Fruit fly (Drosophila melanogaster) whole organism, embryonic: Measurements from ENCODE around the gene comm.

Experiments
- CG10979 ChIP-seq: fragments of 200-800 bp; sonication (Bioruptor generic); optimal IDR thresholded peaks from 2 replicates; lab custom pipeline; 2018; ENCODE audit warnings: missing biosample characterization, mild to moderate bottlenecking, missing genetic modification characterization, moderate library complexity
- CG11723 ChIP-seq: fragments of 200-800 bp; sonication (Bioruptor generic); optimal IDR thresholded peaks from 2 replicates; lab custom pipeline; 2017; ENCODE audit warnings: missing biosample characterization, mild to moderate bottlenecking, missing genetic modification characterization
- CG12071 ChIP-seq: fragments of 200-800 bp; sonication (Bioruptor generic); optimal IDR thresholded peaks from 3 replicates; lab custom pipeline; 2018; ENCODE audit warnings: missing biosample characterization, mild to moderate bottlenecking, missing genetic modification characterization
- CG12659 ChIP-seq: fragments of 200-800 bp; sonication (Bioruptor generic); optimal IDR thresholded peaks from 3 replicates; lab custom pipeline; 2017; ENCODE audit warnings: mild to moderate bottlenecking, missing biosample characterization, missing genetic modification reagents, missing genetic modification characterization
- CG12769 ChIP-seq: fragments of 200-800 bp; sonication (Bioruptor generic); optimal IDR thresholded peaks from 2 replicates; lab custom pipeline; 2019; ENCODE audit warnings: missing biosample characterization, mild to moderate bottlenecking, missing genetic modification characterization, moderate library complexity
- CG14667 ChIP-seq: fragments of 200-800 bp; sonication (Bioruptor generic); IDR thresholded peaks from 2 replicates; pipeline ENCODE4 v1.3.6; 2022; ENCODE audit warnings: missing biosample characterization, missing genetic modification characterization
- CG15514 ChIP-seq: fragments of 200-800 bp; sonication (Bioruptor generic); optimal IDR thresholded peaks from 3 replicates; lab custom pipeline; 2017; ENCODE audit warnings: missing biosample characterization, missing genetic modification characterization, mild to moderate bottlenecking, moderate library complexity, missing genetic modification reagents
- CG15601 ChIP-seq: fragments of 200-800 bp; sonication (Bioruptor generic); optimal IDR thresholded peaks from 3 replicates; lab custom pipeline; 2019; ENCODE audit warnings: missing biosample characterization, mild to moderate bottlenecking, missing genetic modification characterization, moderate library complexity
- CG17359 ChIP-seq: fragments of 200-800 bp; sonication (Bioruptor generic); optimal IDR thresholded peaks from 3 replicates; lab custom pipeline; 2018; ENCODE audit warnings: missing biosample characterization, mild to moderate bottlenecking, missing genetic modification characterization, moderate library complexity
- CG4424 ChIP-seq: fragments of 200-800 bp; sonication (Bioruptor generic); optimal IDR thresholded peaks from 3 replicates; lab custom pipeline; 2016; ENCODE audit warnings: missing biosample characterization, missing genetic modification characterization
- CG4707 ChIP-seq: fragments of 200-800 bp; sonication (Bioruptor generic); optimal IDR thresholded peaks from 2 replicates; lab custom pipeline; 2018; ENCODE audit warnings: missing biosample characterization, mild to moderate bottlenecking, missing genetic modification characterization, moderate library complexity
- CG5953 ChIP-seq: fragments of 200-800 bp; sonication (Bioruptor generic); IDR thresholded peaks from 2 replicates; pipeline ENCODE4 v1.3.6; 2022; ENCODE audit warnings: missing biosample characterization, missing genetic modification characterization
- CG9437 ChIP-seq: fragments of 200-800 bp; sonication (Bioruptor generic); optimal IDR thresholded peaks from 2 replicates; lab custom pipeline; 2018; ENCODE audit warnings: missing biosample characterization, mild to moderate bottlenecking, missing genetic modification characterization
- CG9797 ChIP-seq: fragments of 200-800 bp; sonication (Bioruptor generic); optimal IDR thresholded peaks from 3 replicates; lab custom pipeline; 2018; ENCODE audit warnings: missing biosample characterization, mild to moderate bottlenecking, missing genetic modification characterization
- Dp ChIP-seq: fragments of 200-800 bp; sonication (Bioruptor generic); optimal IDR thresholded peaks from 2 replicates; lab custom pipeline; 2018; ENCODE audit warnings: missing biosample characterization, mild to moderate bottlenecking, missing genetic modification characterization, moderate library complexity
- Ets97D ChIP-seq: fragments of 200-800 bp; sonication (Bioruptor generic); optimal IDR thresholded peaks from 3 replicates; lab custom pipeline; 2016; ENCODE audit warnings: missing biosample characterization, missing genetic modification characterization
- H2.0 ChIP-seq: fragments of 200-800 bp; sonication (Bioruptor generic); IDR thresholded peaks from 2 replicates; pipeline ENCODE4 v1.3.6; 2022; ENCODE audit warnings: missing biosample characterization, missing genetic modification characterization
- HLH54F ChIP-seq: fragments of 200-800 bp; sonication (Bioruptor generic); optimal IDR thresholded peaks from 3 replicates; lab custom pipeline; 2016; ENCODE audit warnings: missing biosample characterization, missing genetic modification characterization
- Hmr ChIP-seq: fragments of 200-800 bp; sonication (Bioruptor generic); optimal IDR thresholded peaks from 3 replicates; lab custom pipeline; 2017; ENCODE audit warnings: mild to moderate bottlenecking, missing biosample characterization, missing genetic modification reagents, missing genetic modification characterization
- Hr51 ChIP-seq, 2 experiments: fragments of 200-800 bp; sonication (Bioruptor generic); optimal IDR thresholded peaks; 2 replicates in 1 of 2; 3 replicates in 1 of 2; lab custom pipeline; 2016 to 2018; ENCODE audit warnings: missing biosample characterization in 2 of 2, missing genetic modification characterization in 2 of 2, mild to moderate bottlenecking in 1 of 2, moderate library complexity in 1 of 2
- Kr ChIP-seq: fragments of 200-800 bp; sonication (Bioruptor generic); optimal IDR thresholded peaks from 2 replicates; lab custom pipeline; 2017; ENCODE audit warnings: missing biosample characterization, mild to moderate bottlenecking, missing genetic modification characterization
- NC2β ChIP-seq: fragments of 200-800 bp; sonication (Bioruptor generic); optimal IDR thresholded peaks from 2 replicates; lab custom pipeline; 2016; ENCODE audit warnings: missing biosample characterization, missing genetic modification characterization
- Neu2 ChIP-seq: fragments of 200-800 bp; sonication (Bioruptor generic); optimal IDR thresholded peaks from 3 replicates; lab custom pipeline; 2016; ENCODE audit warnings: missing biosample characterization, missing genetic modification characterization, borderline replicate concordance
- Nf-YB ChIP-seq: fragments of 200-800 bp; sonication (Bioruptor generic); optimal IDR thresholded peaks from 3 replicates; lab custom pipeline; 2019; ENCODE audit warnings: missing biosample characterization, mild to moderate bottlenecking, missing genetic modification characterization, moderate library complexity
- Poxn ChIP-seq: fragments of 200-800 bp; sonication (Bioruptor generic); IDR thresholded peaks from 2 replicates; pipeline ENCODE4 v1.3.6; 2022; ENCODE audit warnings: missing biosample characterization, missing genetic modification characterization
- Ptx1 ChIP-seq: fragments of 200-800 bp; sonication (Bioruptor generic); IDR thresholded peaks from 2 replicates; pipeline ENCODE4 v1.3.6; 2022; ENCODE audit warnings: missing biosample characterization, missing genetic modification characterization
- Side ChIP-seq: fragments of 200-800 bp; sonication (Bioruptor generic); optimal IDR thresholded peaks from 2 replicates; lab custom pipeline; 2016; ENCODE audit warnings: missing biosample characterization, missing genetic modification characterization
- Sox100B ChIP-seq: fragments of 200-800 bp; sonication (Bioruptor generic); optimal IDR thresholded peaks from 3 replicates; lab custom pipeline; 2018; ENCODE audit warnings: missing biosample characterization, mild to moderate bottlenecking, missing genetic modification characterization
- Xrp1 ChIP-seq: fragments of 200-800 bp; sonication (Bioruptor generic); IDR thresholded peaks from 2 replicates; pipeline ENCODE4 v1.3.6; 2022; ENCODE audit warnings: missing biosample characterization, missing genetic modification characterization
- ab ChIP-seq: fragments of 200-800 bp; sonication (Bioruptor generic); optimal IDR thresholded peaks from 2 replicates; lab custom pipeline; 2016; ENCODE audit warnings: missing biosample characterization, missing genetic modification characterization
- bcd ChIP-seq: fragments of 200-800 bp; sonication (Bioruptor generic); optimal IDR thresholded peaks from 2 replicates; lab custom pipeline; 2017; ENCODE audit warnings: missing biosample characterization, mild to moderate bottlenecking, missing genetic modification characterization
- br ChIP-seq: fragments of >200 bp; optimal IDR thresholded peaks from 2 replicates; lab custom pipeline; 2017
- chn ChIP-seq: fragments of 200-800 bp; sonication (Bioruptor generic); optimal IDR thresholded peaks from 2 replicates; lab custom pipeline; 2016; ENCODE audit warnings: missing biosample characterization, missing genetic modification characterization
- emc ChIP-seq: fragments of 200-800 bp; sonication (Bioruptor generic); optimal IDR thresholded peaks from 2 replicates; lab custom pipeline; 2016; ENCODE audit warnings: missing biosample characterization, missing genetic modification characterization
- fd102C ChIP-seq: fragments of 200-800 bp; sonication (Bioruptor generic); optimal IDR thresholded peaks from 2 replicates; lab custom pipeline; 2018; ENCODE audit warnings: missing biosample characterization, mild to moderate bottlenecking, missing genetic modification characterization, moderate library complexity
- fru ChIP-seq: fragments of >200 bp; optimal IDR thresholded peaks from 2 replicates; lab custom pipeline; 2017
- gce ChIP-seq: fragments of 200-800 bp; sonication (Bioruptor generic); IDR thresholded peaks from 3 replicates; pipeline ENCODE4 v1.3.6; 2022; ENCODE audit warnings: missing biosample characterization, missing genetic modification characterization
- kah ChIP-seq: fragments of 200-800 bp; sonication (Bioruptor generic); optimal IDR thresholded peaks from 2 replicates; lab custom pipeline; 2018; ENCODE audit warnings: missing biosample characterization, mild to moderate bottlenecking, missing genetic modification characterization
- mld ChIP-seq: fragments of 200-800 bp; sonication (Bioruptor generic); IDR thresholded peaks from 3 replicates; pipeline ENCODE4 v1.3.6; 2022; ENCODE audit warnings: missing biosample characterization, missing genetic modification characterization; ENCODE audit not compliant: partially characterized antibody
- oc ChIP-seq: fragments of 200-800 bp; sonication (Bioruptor generic); optimal IDR thresholded peaks from 2 replicates; lab custom pipeline; 2018; ENCODE audit warnings: missing biosample characterization, mild to moderate bottlenecking, missing genetic modification characterization, moderate library complexity
- otp ChIP-seq: fragments of 200-800 bp; sonication (Bioruptor generic); IDR thresholded peaks from 3 replicates; pipeline ENCODE4, ENCODE4 v1.3.6; 2022; ENCODE audit warnings: missing biosample characterization, missing genetic modification characterization
- pzg ChIP-seq: fragments of 200-800 bp; sonication (Bioruptor generic); optimal IDR thresholded peaks from 3 replicates; lab custom pipeline; 2018; ENCODE audit warnings: missing biosample characterization, mild to moderate bottlenecking, missing genetic modification characterization, moderate library complexity
- shn ChIP-seq: fragments of 200-800 bp; sonication (Bioruptor generic); optimal IDR thresholded peaks from 3 replicates; lab custom pipeline; 2016; ENCODE audit warnings: missing biosample characterization, missing genetic modification characterization
- sim ChIP-seq: fragments of 200-800 bp; sonication (Bioruptor generic); IDR thresholded peaks from 2 replicates; pipeline ENCODE4 v1.3.6; 2022; ENCODE audit warnings: missing biosample characterization, missing genetic modification characterization
- ssp ChIP-seq: fragments of 200-800 bp; sonication (Bioruptor generic); IDR thresholded peaks from 2 replicates; pipeline ENCODE4 v1.3.6; 2022; ENCODE audit warnings: missing biosample characterization, missing genetic modification characterization
- sug ChIP-seq: fragments of 200-800 bp; optimal IDR thresholded peaks from 2 replicates; lab custom pipeline; 2019; ENCODE audit warnings: missing biosample characterization, mild to moderate bottlenecking, missing genetic modification characterization, moderate library complexity
- tin ChIP-seq: fragments of 200-800 bp; sonication (Bioruptor generic); optimal IDR thresholded peaks from 3 replicates; lab custom pipeline; 2016; ENCODE audit warnings: missing biosample characterization, missing genetic modification characterization
- tup ChIP-seq: fragments of 200-800 bp; sonication (Bioruptor generic); optimal IDR thresholded peaks from 2 replicates; lab custom pipeline; 2016; ENCODE audit warnings: missing biosample characterization, mild to moderate bottlenecking, missing genetic modification characterization, moderate library complexity
- zen ChIP-seq: fragments of 200-800 bp; sonication (Bioruptor generic); optimal IDR thresholded peaks from 3 replicates; lab custom pipeline; 2018; ENCODE audit warnings: missing biosample characterization, mild to moderate bottlenecking, missing genetic modification characterization, moderate library complexity
- zen2 ChIP-seq: fragments of 200-800 bp; sonication (Bioruptor generic); IDR thresholded peaks from 3 replicates; pipeline ENCODE4 v1.3.6; 2022; ENCODE audit warnings: missing biosample characterization, missing genetic modification characterization; ENCODE audit not compliant: partially characterized antibody

comm gene

dm6 chr3L:15729306-15730006 is 1.2 kb upstream of the comm start (continued):
- TF ChIP-seq H2.0 (GFP tag; lab: Robert Waterston, UW) (no peak), CG10979 (tag; lab: Kevin White, UChicago) (peak; percentile 32), Dp (GFP tag; lab: Kevin White, UChicago) (no peak), CG15601 (tag; lab: Kevin White, UChicago) (peak; percentile 22), tin (GFP tag; lab: Kevin White, UChicago) (no peak), gce (peak; percentile 69; the same call in 1 of the 3 replicates), tup (GFP tag; lab: Kevin White, UChicago) (no peak), Sox100B (no peak), bcd (GFP tag; lab: Kevin White, UChicago) (no peak), CG11723 (GFP tag; lab: Kevin White, UChicago) (no peak), CG4424 (GFP tag; lab: Kevin White, UChicago) (no peak), Neu2 (GFP tag; lab: Kevin White, UChicago) (no peak), CG9797 (GFP tag; lab: Kevin White, UChicago) (no peak), Kr (no peak), HLH54F (GFP tag; lab: Kevin White, UChicago) (no peak), Xrp1 (GFP tag; lab: Robert Waterston, UW) (peak; percentile 18; the same call in 1 of the 2 replicates), CG12071 (GFP tag; lab: Kevin White, UChicago) (peak; percentile 5), Hmr (GFP tag; lab: Kevin White, UChicago) (no peak), pzg (no peak), fd102C (GFP tag; lab: Kevin White, UChicago) (peak; percentile 12), shn (GFP tag; lab: Kevin White, UChicago) (no peak), ssp (no peak), oc (tag; lab: Kevin White, UChicago) (peak; percentile 24), Side (GFP tag; lab: Kevin White, UChicago) (peak; percentile 28), sug (tag; lab: Kevin White, UChicago) (no peak), Ets97D (GFP tag; lab: Kevin White, UChicago) (no peak), Poxn (GFP tag; lab: Robert Waterston, UW) (no peak), kah (GFP tag; lab: Kevin White, UChicago) (peak; percentile 33), Ptx1 (GFP tag; lab: Robert Waterston, UW) (no peak), br (lab: Kevin White, UChicago) (no peak), chn (GFP tag; lab: Kevin White, UChicago) (no peak), CG5953 (GFP tag; lab: Robert Waterston, UW) (no peak), zen (tag; lab: Kevin White, UChicago) (no peak), mld (GFP tag; lab: Robert Waterston, UW) (no peak), sim (GFP tag; lab: Robert Waterston, UW) (0 out of 2 replicates have a peak, but pooled peaks have one; percentile 10), zen2 (GFP tag; lab: Robert Waterston, UW) (peak; percentile 85; the same call in 2 of the 3 replicates), CG12769 (peak; percentile 25), CG15514 (GFP tag; lab: Kevin White, UChicago) (no peak), CG17359 (peak; percentile 1), CG4707 (GFP tag; lab: Kevin White, UChicago) (peak; percentile 62), fru (no peak), Hr51 (GFP tag; optimal IDR thresholded peaks at IDR 0.05; lab: Kevin White, UChicago) (peak in 1 of 2 experiments; percentile 5), Nf-YB (peak; percentile 4), ab (no peak), emc (GFP tag; lab: Kevin White, UChicago) (no peak), otp (GFP tag; lab: Robert Waterston, UW) (0 out of 3 replicates have a peak, but pooled peaks have one; percentile 24), CG14667 (GFP tag; lab: Robert Waterston, UW) (no peak), CG9437 (GFP tag; lab: Kevin White, UChicago) (no peak), CG12659 (GFP tag; lab: Kevin White, UChicago) (no peak), NC2β (GFP tag; lab: Kevin White, UChicago) (peak; percentile 37)
